Worm (Caenorhabditis elegans) whole organism, L2 larva: ENCODE measurements around the gene M60.4.

Experiments
- C34F6.9 ChIP-seq: fragments of 150-350 bp; optimal IDR thresholded peaks from 2 replicates; lab custom pipeline; 2014; ENCODE audit warnings: missing biosample characterization, missing genetic modification characterization
- F13H6.1 ChIP-seq: sonication (generic microtip); optimal IDR thresholded peaks from 2 replicates; lab custom pipeline; 2016; ENCODE audit warnings: missing genetic modification characterization, missing compliant biosample characterization
- R02D3.7 ChIP-seq: fragments of 150-350 bp; optimal IDR thresholded peaks from 2 replicates; lab custom pipeline; 2014; ENCODE audit warnings: missing biosample characterization, missing genetic modification characterization
- Y55F3AM.14 ChIP-seq: fragments of 200-800 bp; sonication (Bioruptor generic); optimal IDR thresholded peaks from 2 replicates; lab custom pipeline; 2018; ENCODE audit warnings: mild to moderate bottlenecking, missing genetic modification characterization, missing compliant biosample characterization
- ZK546.5 ChIP-seq: sonication (generic microtip); optimal IDR thresholded peaks from 2 replicates; lab custom pipeline; 2017; ENCODE audit warnings: missing biosample characterization, missing genetic modification characterization
- alr-1 ChIP-seq: fragments of 150-350 bp; optimal IDR thresholded peaks from 2 replicates; lab custom pipeline; 2014; ENCODE audit warnings: missing biosample characterization, missing genetic modification characterization
- aly-2 ChIP-seq: fragments of 150-350 bp; optimal IDR thresholded peaks from 2 replicates; lab custom pipeline; 2014; ENCODE audit warnings: missing biosample characterization, missing genetic modification characterization
- ama-1 ChIP-seq: fragments of 150-350 bp; optimal IDR thresholded peaks from 2 replicates; lab custom pipeline; 2018; ENCODE audit warnings: inconsistent platforms
- blmp-1 ChIP-seq: sonication (generic microtip); optimal IDR thresholded peaks from 2 replicates; lab custom pipeline; 2017; ENCODE audit warnings: missing genetic modification characterization, mild to moderate bottlenecking, missing compliant biosample characterization, antibody characterized with exemption, moderate library complexity; ENCODE audit not compliant: insufficient read depth
- ceh-16 ChIP-seq: fragments of 150-350 bp; optimal IDR thresholded peaks from 2 replicates; lab custom pipeline; 2014; ENCODE audit warnings: missing biosample characterization, missing genetic modification characterization
- ceh-82 ChIP-seq: fragments of 150-350 bp; optimal IDR thresholded peaks from 2 replicates; lab custom pipeline; 2014; ENCODE audit warnings: missing biosample characterization, missing genetic modification characterization
- crh-2 ChIP-seq: sonication (generic microtip); optimal IDR thresholded peaks from 2 replicates; lab custom pipeline; 2017; ENCODE audit warnings: missing biosample characterization, missing genetic modification characterization
- dmd-4 ChIP-seq: sonication (generic microtip); optimal IDR thresholded peaks from 2 replicates; lab custom pipeline; 2017; ENCODE audit warnings: missing biosample characterization, missing genetic modification characterization
- egl-27 ChIP-seq: sonication (generic microtip); optimal IDR thresholded peaks from 3 replicates; lab custom pipeline; 2017; ENCODE audit warnings: missing biosample characterization, missing genetic modification reagents, missing genetic modification characterization
- fos-1 ChIP-seq: fragments of 150-350 bp; optimal IDR thresholded peaks from 2 replicates; lab custom pipeline; 2014; ENCODE audit warnings: missing biosample characterization, missing genetic modification characterization
- gmeb-1 ChIP-seq: fragments of 150-350 bp; optimal IDR thresholded peaks from 2 replicates; lab custom pipeline; 2014; ENCODE audit warnings: missing biosample characterization, missing genetic modification characterization
- lin-13 ChIP-seq: fragments of 150-350 bp; optimal IDR thresholded peaks from 2 replicates; lab custom pipeline; 2014; ENCODE audit warnings: missing biosample characterization, missing genetic modification reagents, missing genetic modification characterization
- lin-39 ChIP-seq: fragments of 150-350 bp; optimal IDR thresholded peaks from 2 replicates; lab custom pipeline; 2014; ENCODE audit warnings: missing biosample characterization, missing genetic modification reagents, missing genetic modification characterization
- lsy-2 ChIP-seq, 2 experiments: fragments of 150-350 bp in 1 of 2; sonication (generic microtip) in 1 of 2; optimal IDR thresholded peaks; 2 replicates each; lab custom pipeline; 2014 to 2017; ENCODE audit warnings: missing biosample characterization in 2 of 2, missing genetic modification characterization in 2 of 2
- mbf-1 ChIP-seq: sonication (generic microtip); optimal IDR thresholded peaks from 2 replicates; lab custom pipeline; 2017; ENCODE audit warnings: missing biosample characterization, missing genetic modification characterization
- mdl-1 ChIP-seq, 2 experiments: fragments of 150-350 bp in 1 of 2; sonication (generic microtip) in 1 of 2; optimal IDR thresholded peaks; 2 replicates each; lab custom pipeline; 2017; ENCODE audit warnings: missing biosample characterization in 2 of 2, missing genetic modification characterization in 2 of 2
- nhr-10 ChIP-seq: sonication (generic microtip); optimal IDR thresholded peaks from 2 replicates; lab custom pipeline; 2017; ENCODE audit warnings: missing biosample characterization, missing genetic modification characterization
- nhr-11 ChIP-seq: fragments of 150-350 bp; optimal IDR thresholded peaks from 2 replicates; lab custom pipeline; 2014; ENCODE audit warnings: missing biosample characterization, missing genetic modification characterization
- nhr-12 ChIP-seq: fragments of 150-350 bp; optimal IDR thresholded peaks from 2 replicates; lab custom pipeline; 2014; ENCODE audit warnings: missing biosample characterization, missing genetic modification characterization
- nhr-129 ChIP-seq: fragments of 150-350 bp; optimal IDR thresholded peaks from 2 replicates; lab custom pipeline; 2014; ENCODE audit warnings: missing biosample characterization, missing genetic modification characterization
- nhr-23 ChIP-seq: fragments of 150-350 bp; optimal IDR thresholded peaks from 2 replicates; lab custom pipeline; 2014; ENCODE audit warnings: missing biosample characterization, missing genetic modification reagents, missing genetic modification characterization
- nhr-25 ChIP-seq: fragments of 150-350 bp; sonication (generic microtip); optimal IDR thresholded peaks from 3 replicates; lab custom pipeline; 2014; ENCODE audit warnings: missing biosample characterization, missing genetic modification characterization
- nhr-6 ChIP-seq: fragments of 150-350 bp; optimal IDR thresholded peaks from 2 replicates; lab custom pipeline; 2014; ENCODE audit warnings: missing biosample characterization, missing genetic modification characterization
- nhr-77 ChIP-seq: fragments of 150-350 bp; optimal IDR thresholded peaks from 2 replicates; lab custom pipeline; 2014; ENCODE audit warnings: missing biosample characterization, missing genetic modification characterization
- peb-1 ChIP-seq: fragments of 150-350 bp; optimal IDR thresholded peaks from 2 replicates; lab custom pipeline; 2014; ENCODE audit warnings: missing biosample characterization, missing genetic modification characterization
- sem-4 ChIP-seq: fragments of 150-350 bp; optimal IDR thresholded peaks from 2 replicates; lab custom pipeline; 2014; ENCODE audit warnings: missing biosample characterization, missing genetic modification reagents, missing genetic modification characterization
- skn-1 ChIP-seq: sonication (generic microtip); optimal IDR thresholded peaks from 2 replicates; lab custom pipeline; 2017; ENCODE audit warnings: missing biosample characterization, missing genetic modification characterization
- sma-3 ChIP-seq: sonication (generic microtip); optimal IDR thresholded peaks from 2 replicates; lab custom pipeline; 2016; ENCODE audit warnings: missing genetic modification reagents, missing genetic modification characterization, missing compliant biosample characterization
- sma-9 ChIP-seq, 2 experiments: fragments of 150-350 bp in 1 of 2; sonication (generic microtip) in 1 of 2; optimal IDR thresholded peaks; 2 replicates each; lab custom pipeline; 2014 to 2016; ENCODE audit warnings: missing genetic modification characterization in 2 of 2, mild to moderate bottlenecking in 1 of 2, missing biosample characterization in 1 of 2, missing compliant biosample characterization in 1 of 2, missing genetic modification reagents in 1 of 2, moderate library complexity in 1 of 2
- snpc-4 ChIP-seq: fragments of 150-350 bp; optimal IDR thresholded peaks from 2 replicates; lab custom pipeline; 2014; ENCODE audit warnings: missing biosample characterization, missing genetic modification characterization
- unc-39 ChIP-seq: fragments of 150-350 bp; optimal IDR thresholded peaks from 2 replicates; lab custom pipeline; 2014; ENCODE audit warnings: missing biosample characterization, missing genetic modification characterization
- unc-55 ChIP-seq: fragments of 150-350 bp; sonication (generic microtip); optimal IDR thresholded peaks from 3 replicates; lab custom pipeline; 2014; ENCODE audit warnings: missing biosample characterization, missing genetic modification reagents, missing genetic modification characterization
- zag-1 ChIP-seq: fragments of 150-350 bp; optimal IDR thresholded peaks from 2 replicates; lab custom pipeline; 2014; ENCODE audit warnings: missing biosample characterization, missing genetic modification characterization
- ztf-11 ChIP-seq: sonication (generic microtip); optimal IDR thresholded peaks from 2 replicates; lab custom pipeline; 2017; ENCODE audit warnings: missing biosample characterization, missing genetic modification characterization
- ztf-4 ChIP-seq: fragments of 150-350 bp; optimal IDR thresholded peaks from 2 replicates; lab custom pipeline; 2014; ENCODE audit warnings: missing biosample characterization, missing genetic modification characterization

Gene M60.4

DNA sequence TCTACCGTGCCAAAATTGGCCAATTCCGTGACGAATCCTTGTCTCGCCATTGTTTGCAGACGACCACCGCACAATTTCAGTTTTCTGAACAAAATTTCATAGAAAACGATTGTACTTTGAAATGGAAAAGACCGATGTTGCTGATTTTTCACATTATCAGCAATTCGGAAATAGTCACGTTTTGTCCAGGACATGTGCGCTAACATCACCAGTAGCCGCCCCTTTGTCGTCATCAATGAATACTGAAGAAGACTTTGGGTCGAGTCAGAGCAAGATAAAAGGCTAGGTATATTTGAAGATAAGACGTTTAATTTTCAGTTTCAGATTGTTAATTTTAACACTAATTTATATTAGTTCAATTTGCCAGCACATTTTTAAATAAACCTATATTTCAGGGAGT, 5.8 kb upstream of the M60.4 start, which contains the start of gene endu-2:
endu-2 (plus strand) TSS at position 396 of the 400 bp plus-strand sequence.
- TF ChIP-seq fos-1 (tag; lab: Kevin White, UChicago) (peak; percentile 65), ztf-4 (tag; lab: Kevin White, UChicago) (no peak), sma-9 (GFP tag; optimal IDR thresholded peaks at IDR 0.05; lab: Kevin White, UChicago) (peak; percentile 74), sma-9 (tag; optimal IDR thresholded peaks at IDR 0.05; lab: Kevin White, UChicago) (no peak), unc-39 (tag; lab: Kevin White, UChicago) (no peak), F13H6.1 (tag; lab: Kevin White, UChicago) (peak; percentile 32), ama-1 (no peak), nhr-6 (tag; lab: Kevin White, UChicago) (no peak), R02D3.7 (tag; lab: Kevin White, UChicago) (no peak), mdl-1 (tag; optimal IDR thresholded peaks at IDR 0.05; lab: Kevin White, UChicago) (peak in 1 of 2 experiments; percentile 35)
- TF ChIP-seq, all 48 proteins: peak for 4

DNA sequence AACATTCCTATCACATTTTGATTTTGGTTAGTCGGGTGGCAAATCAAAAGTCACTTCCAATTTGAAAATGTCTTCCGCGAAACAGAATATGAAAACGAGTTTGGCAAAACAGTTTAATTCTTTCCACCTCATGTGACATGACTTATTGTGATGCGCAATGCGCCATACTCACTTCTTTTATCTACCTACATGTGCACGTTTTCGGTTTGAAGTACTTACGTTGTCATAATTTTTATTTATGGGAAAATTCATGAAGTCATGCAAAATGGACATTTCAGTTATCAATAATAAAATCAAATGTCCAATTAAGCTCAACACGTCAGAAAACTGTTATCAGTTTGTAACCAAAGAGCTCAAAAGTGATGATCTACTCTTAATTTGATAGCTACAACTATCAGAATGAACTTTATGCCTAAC, 2.5 kb upstream of the M60.4 start:
- TF ChIP-seq mdl-1 (tag; optimal IDR thresholded peaks at IDR 0.05; lab: Kevin White, UChicago) (no peak), unc-55 (GFP tag; lab: Kevin White, UChicago) (no peak), zag-1 (tag; lab: Kevin White, UChicago) (no peak), blmp-1 (no peak), gmeb-1 (tag; lab: Kevin White, UChicago) (peak; percentile 55), nhr-6 (tag; lab: Kevin White, UChicago) (peak; percentile 17), lin-13 (GFP tag; lab: Kevin White, UChicago) (no peak), lsy-2 (tag; optimal IDR thresholded peaks at IDR 0.05; lab: Kevin White, UChicago) (no peak), sma-3 (GFP tag; lab: Kevin White, UChicago) (peak; percentile 50), ZK546.5 (tag; lab: Kevin White, UChicago) (no peak), fos-1 (tag; lab: Kevin White, UChicago) (peak; percentile 50), C34F6.9 (tag; lab: Kevin White, UChicago) (peak; percentile 8), nhr-77 (tag; lab: Kevin White, UChicago) (no peak), ceh-16 (tag; lab: Kevin White, UChicago) (no peak), nhr-129 (tag; lab: Kevin White, UChicago) (peak; percentile 68), nhr-25 (tag; lab: Kevin White, UChicago) (peak; percentile 65), alr-1 (no peak), crh-2 (tag; lab: Kevin White, UChicago) (peak; percentile 23)

DNA sequence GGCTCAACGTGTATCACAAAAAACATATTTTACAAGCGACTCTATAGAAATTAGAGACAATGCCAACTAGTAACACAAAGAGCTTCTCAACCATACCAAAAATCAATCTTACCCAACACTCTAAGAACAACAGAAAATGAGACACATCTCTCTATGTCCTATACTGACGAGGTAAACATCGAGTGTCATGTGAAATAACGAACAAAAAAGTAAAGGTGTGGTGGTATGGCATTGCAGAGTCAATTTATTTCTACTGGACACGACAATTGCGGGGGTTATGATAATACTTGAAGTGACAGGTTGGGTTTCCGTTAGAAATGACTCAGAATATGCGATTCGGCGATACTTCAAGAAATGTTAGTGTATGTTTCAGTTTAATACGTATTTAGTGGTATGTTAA, 401 bp upstream of the M60.4 start:
- TF ChIP-seq fos-1 (tag; lab: Kevin White, UChicago) (peak; percentile 2), nhr-129 (tag; lab: Kevin White, UChicago) (peak; percentile 61), ZK546.5 (tag; lab: Kevin White, UChicago) (no peak), sma-9 (GFP tag; optimal IDR thresholded peaks at IDR 0.05; lab: Kevin White, UChicago) (peak; percentile 39), sma-9 (tag; optimal IDR thresholded peaks at IDR 0.05; lab: Kevin White, UChicago) (no peak)

DNA sequence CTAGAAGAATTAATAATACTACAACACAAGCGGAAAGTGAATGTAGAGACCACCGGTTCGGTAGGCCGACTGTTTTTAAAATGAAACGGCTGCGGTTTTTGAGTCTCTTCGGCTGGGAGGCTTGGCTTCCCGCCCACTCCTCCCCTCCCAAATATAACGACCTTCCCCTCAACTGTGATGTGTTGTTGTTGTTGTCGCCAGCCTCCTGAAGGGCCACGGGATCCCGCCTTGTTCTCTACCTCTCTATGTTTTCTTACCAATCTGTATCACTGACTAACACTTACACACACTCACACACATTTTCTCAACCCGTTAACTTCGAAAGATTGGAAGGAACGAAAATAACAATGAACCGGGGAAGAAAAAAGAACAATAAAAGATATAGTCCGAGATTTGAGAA, 2.6 kb downstream of the M60.4 start:
- TF ChIP-seq blmp-1 = no peak
- no peak for TF ChIP-seq egl-27 (tag; lab: Kevin White, UChicago)
- peak; percentile 28 for TF ChIP-seq sma-3 (GFP tag; lab: Kevin White, UChicago)
- peak; percentile 59 for TF ChIP-seq nhr-129 (tag; lab: Kevin White, UChicago)
- TF ChIP-seq ama-1 = peak; percentile 52

DNA sequence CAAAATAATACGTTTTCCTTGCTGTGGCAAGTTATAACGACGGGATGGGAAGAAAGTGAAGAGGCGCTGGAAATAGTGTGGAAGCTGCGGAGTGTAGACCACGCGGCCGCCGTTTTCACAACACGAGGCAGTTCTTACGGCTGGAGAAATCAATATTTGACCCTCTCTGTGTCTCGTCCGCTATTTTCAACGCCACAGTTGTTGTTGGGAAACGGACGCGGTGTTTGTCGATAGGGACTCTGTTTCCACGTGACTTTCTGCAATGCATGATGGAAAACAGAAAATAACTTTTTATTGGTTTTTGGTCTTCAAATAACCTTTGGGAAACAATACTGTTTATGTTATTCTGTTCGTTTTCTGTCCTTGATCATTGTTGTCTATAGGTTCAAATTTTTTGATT, 4.3 kb downstream of the M60.4 start, which contains the start of gene K02A6.3:
K02A6.3 (minus strand) TSS at position 74 of the 400 bp plus-strand sequence.
- no peak for TF ChIP-seq mbf-1 (tag; lab: Kevin White, UChicago)
- TF ChIP-seq fos-1 (tag; lab: Kevin White, UChicago) = peak; percentile 72
- TF ChIP-seq nhr-77 (tag; lab: Kevin White, UChicago) = no peak
- TF ChIP-seq nhr-23 (tag; lab: Kevin White, UChicago) = no peak
- TF ChIP-seq nhr-10 (tag; lab: Kevin White, UChicago) = no peak
- TF ChIP-seq ztf-11 = no peak
- TF ChIP-seq aly-2 (tag; lab: Kevin White, UChicago) = no peak
- peak; percentile 64 for TF ChIP-seq skn-1 (tag; lab: Kevin White, UChicago)
- peak; percentile 95 for TF ChIP-seq sma-3 (GFP tag; lab: Kevin White, UChicago)
- TF ChIP-seq ZK546.5 (tag; lab: Kevin White, UChicago) = no peak
- no peak for TF ChIP-seq R02D3.7 (tag; lab: Kevin White, UChicago)
- peak; percentile 29 for TF ChIP-seq ama-1
- TF ChIP-seq mdl-1 (tag; optimal IDR thresholded peaks at IDR 0.05; lab: Kevin White, UChicago) = peak; percentile 88 to 97
- TF ChIP-seq nhr-25 (tag; lab: Kevin White, UChicago) = peak; percentile 96
- TF ChIP-seq zag-1 (tag; lab: Kevin White, UChicago) = no peak
- peak; percentile 94 for TF ChIP-seq C34F6.9 (tag; lab: Kevin White, UChicago)
- peak; percentile 27 for TF ChIP-seq snpc-4 (tag; lab: Kevin White, UChicago)
- peak; percentile 79 for TF ChIP-seq Y55F3AM.14 (GFP tag; lab: Kevin White, UChicago)
- no peak for TF ChIP-seq alr-1
- no peak for TF ChIP-seq ceh-82 (tag; lab: Kevin White, UChicago)
- no peak for TF ChIP-seq lin-39
- TF ChIP-seq gmeb-1 (tag; lab: Kevin White, UChicago) = peak; percentile 76
- TF ChIP-seq ztf-4 (tag; lab: Kevin White, UChicago) = peak; percentile 86
- TF ChIP-seq unc-55 (GFP tag; lab: Kevin White, UChicago) = peak; percentile 61
- TF ChIP-seq peb-1 (tag; lab: Kevin White, UChicago) = no peak
- peak; percentile 60 for TF ChIP-seq sem-4 (tag; lab: Kevin White, UChicago)
- no peak for TF ChIP-seq ceh-16 (tag; lab: Kevin White, UChicago)
- no peak for TF ChIP-seq dmd-4 (tag; lab: Kevin White, UChicago)
- TF ChIP-seq unc-39 (tag; lab: Kevin White, UChicago) = no peak
- peak; percentile 48 for TF ChIP-seq egl-27 (tag; lab: Kevin White, UChicago)
- TF ChIP-seq nhr-12 = no peak
- TF ChIP-seq nhr-11 (tag; lab: Kevin White, UChicago) = no peak
